Worm (Caenorhabditis elegans) whole organism, L3 larva: Measurements from ENCODE around the gene ZK546.19.

Experiments used
- ama-1 ChIP-seq: fragments of 150-350 bp; optimal IDR thresholded peaks from 2 replicates; lab custom pipeline; 2018
- fkh-2 ChIP-seq: fragments of 150-350 bp; optimal IDR thresholded peaks from 2 replicates; lab custom pipeline; 2014; ENCODE audit warnings: missing biosample characterization, missing genetic modification reagents, missing genetic modification characterization
- lsy-12 ChIP-seq: sonication (generic microtip); optimal IDR thresholded peaks from 2 replicates; lab custom pipeline; 2016; ENCODE audit warnings: mild to moderate bottlenecking, missing genetic modification characterization, missing compliant biosample characterization
- nhr-76 ChIP-seq: fragments of 150-350 bp; sonication (generic microtip); optimal IDR thresholded peaks from 5 replicates; lab custom pipeline; 2014; ENCODE audit warnings: missing biosample characterization, missing genetic modification characterization
- pqm-1 ChIP-seq: fragments of 150-350 bp; optimal IDR thresholded peaks from 2 replicates; lab custom pipeline; 2017; ENCODE audit warnings: missing biosample characterization, missing genetic modification characterization, inconsistent platforms
- ztf-11 ChIP-seq: fragments of 150-350 bp; optimal IDR thresholded peaks from 2 replicates; lab custom pipeline; 2014; ENCODE audit warnings: missing biosample characterization, missing genetic modification characterization

DNA sequence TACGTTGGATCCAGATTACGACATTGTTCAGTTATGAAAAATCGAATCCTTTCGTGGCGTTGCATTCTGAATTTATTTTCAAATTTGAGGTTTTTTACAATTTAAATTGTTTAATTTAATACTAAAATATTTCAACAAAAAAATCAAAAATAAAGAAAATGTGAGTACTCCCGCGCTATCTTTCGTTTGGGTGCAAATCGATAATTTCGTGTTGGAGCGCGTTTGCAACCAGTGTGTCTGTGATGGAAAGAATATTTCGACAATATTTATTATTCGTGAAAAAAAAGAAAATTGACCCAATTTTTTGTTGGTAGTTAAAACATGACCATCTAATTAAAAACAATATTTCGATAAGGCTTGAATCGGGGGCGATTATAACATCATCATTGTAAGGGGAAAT, 39.5 kb upstream of the ZK546.19 start, which contains the start of gene R05F9.9:
- TF ChIP-seq lsy-12 (tag; lab: Kevin White, UChicago) (no peak), nhr-76 (tag; lab: Kevin White, UChicago) (no peak), fkh-2 (tag; lab: Kevin White, UChicago) (no peak), pqm-1 (tag; lab: Kevin White, UChicago) (no peak), ztf-11 (tag; lab: Kevin White, UChicago) (no peak), ama-1 (lab: Kevin White, UChicago) (peak; percentile 85)
